Worm (Caenorhabditis elegans) whole organism, late embryonic: ENCODE measurements around the gene best-6.

Experiments
- C38D4.7 ChIP-seq: fragments of 200-800 bp; sonication (Bioruptor generic); optimal IDR thresholded peaks from 2 replicates; lab custom pipeline; 2018; ENCODE audit warnings: mild to moderate bottlenecking, missing genetic modification characterization, moderate library complexity, missing compliant biosample characterization
- K09A11.1 ChIP-seq: sonication (generic microtip); optimal IDR thresholded peaks from 2 replicates; lab custom pipeline; 2017; ENCODE audit warnings: antibody characterized with exemption, mild to moderate bottlenecking, missing genetic modification characterization, missing compliant biosample characterization; ENCODE audit not compliant: insufficient read depth
- T23F11.4 ChIP-seq: fragments of 200-800 bp; sonication (Bioruptor generic); optimal IDR thresholded peaks from 2 replicates; lab custom pipeline; 2018; ENCODE audit warnings: mild to moderate bottlenecking, missing genetic modification characterization, missing compliant biosample characterization
- ahr-1 ChIP-seq: sonication (generic microtip); optimal IDR thresholded peaks from 2 replicates; lab custom pipeline; 2016; ENCODE audit warnings: missing genetic modification characterization, missing compliant biosample characterization
- ama-1 ChIP-seq: fragments of 150-350 bp; optimal IDR thresholded peaks from 2 replicates; lab custom pipeline; 2014
- ceh-14 ChIP-seq: sonication (generic microtip); optimal IDR thresholded peaks from 2 replicates; lab custom pipeline; 2016; ENCODE audit warnings: missing genotype, missing genetic modification characterization, missing compliant biosample characterization
- ceh-18 ChIP-seq: sonication (generic microtip); optimal IDR thresholded peaks from 2 replicates; lab custom pipeline; 2016; ENCODE audit warnings: missing genetic modification characterization, missing compliant biosample characterization
- ceh-19 ChIP-seq: fragments of 200-800 bp; sonication (Bioruptor generic); optimal IDR thresholded peaks from 2 replicates; lab custom pipeline; 2018; ENCODE audit warnings: mild to moderate bottlenecking, missing genetic modification characterization, missing compliant biosample characterization
- ceh-2 ChIP-seq: sonication (generic microtip); optimal IDR thresholded peaks from 2 replicates; lab custom pipeline; 2016; ENCODE audit warnings: missing genotype, missing genetic modification characterization, missing compliant biosample characterization
- ceh-22 ChIP-seq: sonication (generic microtip); optimal IDR thresholded peaks from 2 replicates; lab custom pipeline; 2017; ENCODE audit warnings: missing biosample characterization, missing genetic modification characterization
- ceh-30 ChIP-seq: fragments of 150-350 bp; optimal IDR thresholded peaks from 2 replicates; lab custom pipeline; 2014; ENCODE audit warnings: missing biosample characterization, missing genetic modification characterization
- ceh-31 ChIP-seq: sonication (generic microtip); optimal IDR thresholded peaks from 2 replicates; lab custom pipeline; 2016; ENCODE audit warnings: missing genetic modification characterization, missing compliant biosample characterization
- ceh-45 ChIP-seq: fragments of 200-800 bp; sonication (Bioruptor generic); IDR thresholded peaks from 2 replicates; pipeline ENCODE4 v1.3.6; 2022; ENCODE audit warnings: missing genetic modification reagents, missing genetic modification characterization, missing compliant biosample characterization
- ceh-48 ChIP-seq: sonication (generic microtip); optimal IDR thresholded peaks from 2 replicates; lab custom pipeline; 2016; ENCODE audit warnings: missing genetic modification characterization, inconsistent platforms, missing compliant biosample characterization
- ceh-9 ChIP-seq: sonication (generic microtip); optimal IDR thresholded peaks from 2 replicates; lab custom pipeline; 2016; ENCODE audit warnings: mild to moderate bottlenecking, missing genetic modification characterization, inconsistent platforms, missing compliant biosample characterization
- dmd-4 ChIP-seq: sonication (generic microtip); optimal IDR thresholded peaks from 2 replicates; lab custom pipeline; 2016; ENCODE audit warnings: borderline replicate concordance, missing genetic modification characterization, missing compliant biosample characterization
- dve-1 ChIP-seq: sonication (generic microtip); optimal IDR thresholded peaks from 2 replicates; lab custom pipeline; 2017; ENCODE audit warnings: antibody characterized with exemption, mild to moderate bottlenecking, missing genetic modification characterization, missing compliant biosample characterization
- elt-4 ChIP-seq: sonication (generic microtip); optimal IDR thresholded peaks from 2 replicates; lab custom pipeline; 2016; ENCODE audit warnings: missing genetic modification characterization, missing compliant biosample characterization
- ets-4 ChIP-seq: sonication (generic microtip); optimal IDR thresholded peaks from 2 replicates; lab custom pipeline; 2016; ENCODE audit warnings: missing genetic modification characterization, missing compliant biosample characterization
- fkh-10 ChIP-seq: fragments of 150-350 bp; optimal IDR thresholded peaks from 2 replicates; lab custom pipeline; 2014; ENCODE audit warnings: missing biosample characterization, missing genetic modification reagents, missing genetic modification characterization
- hlh-15 ChIP-seq: sonication (generic microtip); optimal IDR thresholded peaks from 2 replicates; lab custom pipeline; 2016; ENCODE audit warnings: missing genetic modification characterization, missing compliant biosample characterization
- hlh-30 ChIP-seq: sonication (generic microtip); optimal IDR thresholded peaks from 2 replicates; lab custom pipeline; 2017; ENCODE audit warnings: antibody characterized with exemption, missing genetic modification characterization, missing compliant biosample characterization; ENCODE audit not compliant: insufficient read depth
- hlh-8 ChIP-seq: sonication (generic microtip); optimal IDR thresholded peaks from 2 replicates; lab custom pipeline; 2016; ENCODE audit warnings: missing genotype, missing genetic modification characterization, missing compliant biosample characterization
- madf-2 ChIP-seq: sonication (generic microtip); optimal IDR thresholded peaks from 2 replicates; lab custom pipeline; 2017; ENCODE audit warnings: missing genetic modification characterization, missing compliant biosample characterization
- npax-4 ChIP-seq: sonication (generic microtip); optimal IDR thresholded peaks from 2 replicates; lab custom pipeline; 2016; ENCODE audit warnings: missing genetic modification characterization, missing compliant biosample characterization
- pha-2 ChIP-seq: sonication (generic microtip); optimal IDR thresholded peaks from 2 replicates; lab custom pipeline; 2017; ENCODE audit warnings: mild to moderate bottlenecking, missing genetic modification characterization, missing compliant biosample characterization
- pqm-1 ChIP-seq: sonication (generic microtip); optimal IDR thresholded peaks from 2 replicates; lab custom pipeline; 2016; ENCODE audit warnings: missing genetic modification characterization, missing compliant biosample characterization
- ref-2 ChIP-seq: sonication (generic microtip); optimal IDR thresholded peaks from 2 replicates; lab custom pipeline; 2016; ENCODE audit warnings: missing genetic modification characterization, missing compliant biosample characterization
- rnt-1 ChIP-seq: sonication (generic microtip); optimal IDR thresholded peaks from 2 replicates; lab custom pipeline; 2016; ENCODE audit warnings: missing genetic modification characterization, missing compliant biosample characterization
- sdc-2 ChIP-seq: sonication (generic microtip); optimal IDR thresholded peaks from 2 replicates; lab custom pipeline; 2016; ENCODE audit warnings: missing genotype, missing genetic modification characterization, missing compliant biosample characterization
- sox-4 ChIP-seq: sonication (generic microtip); optimal IDR thresholded peaks from 2 replicates; lab custom pipeline; 2017; ENCODE audit warnings: mild to moderate bottlenecking, missing genetic modification characterization, inconsistent platforms, missing compliant biosample characterization

The best-6 gene

DNA sequence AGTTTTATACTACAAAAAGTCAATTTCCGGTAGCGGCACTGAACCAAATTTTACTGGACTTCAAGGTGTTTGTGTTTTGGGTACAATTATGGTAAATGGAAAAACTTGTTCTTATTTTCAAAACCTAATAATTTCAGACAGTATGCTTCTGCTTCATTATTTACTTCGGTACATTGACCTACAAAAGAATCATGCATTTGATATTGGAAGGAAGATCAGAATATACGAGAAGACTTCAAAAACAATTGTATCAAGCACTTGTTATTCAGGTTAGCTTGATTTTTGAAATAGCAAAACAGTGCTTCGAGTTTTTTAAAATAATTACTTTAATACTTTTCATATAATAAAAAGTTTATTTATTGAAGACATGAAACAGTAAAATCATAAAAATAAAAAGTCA lies 35.8 kb downstream of the best-6 start:
- no peak for TF ChIP-seq T23F11.4 (GFP tag; lab: Kevin White, UChicago)
- TF ChIP-seq dmd-4: no peak
- TF ChIP-seq ets-4 (tag; lab: Kevin White, UChicago): no peak
- no peak for TF ChIP-seq ceh-2 (tag; lab: Kevin White, UChicago)

DNA sequence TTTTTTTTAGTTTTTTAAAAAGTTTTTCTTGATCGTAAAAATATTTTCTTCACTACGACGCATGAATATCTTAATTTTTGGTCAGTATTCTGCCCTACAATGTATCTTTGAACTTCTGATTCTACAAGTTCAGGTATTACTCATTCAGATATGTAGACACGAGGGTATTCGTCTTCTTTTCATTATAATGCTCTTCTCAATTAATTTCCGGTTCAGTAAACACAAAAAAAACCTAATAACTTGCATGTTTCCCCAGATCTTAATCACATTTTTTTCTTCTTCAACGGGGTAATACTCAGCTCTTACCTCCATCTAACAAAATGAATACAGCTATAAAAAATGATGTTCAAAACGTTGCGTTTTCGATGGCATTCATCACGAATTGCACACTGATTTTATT lies 36.8 kb downstream of the best-6 start, which contains the start of gene str-162:
TSS of gene str-162 (plus strand) at position 301 of the 400 bp plus-strand sequence.
- TF ChIP-seq pqm-1 (tag; lab: Kevin White, UChicago) (no peak), fkh-10 (GFP tag; lab: Kevin White, UChicago) (no peak)

DNA sequence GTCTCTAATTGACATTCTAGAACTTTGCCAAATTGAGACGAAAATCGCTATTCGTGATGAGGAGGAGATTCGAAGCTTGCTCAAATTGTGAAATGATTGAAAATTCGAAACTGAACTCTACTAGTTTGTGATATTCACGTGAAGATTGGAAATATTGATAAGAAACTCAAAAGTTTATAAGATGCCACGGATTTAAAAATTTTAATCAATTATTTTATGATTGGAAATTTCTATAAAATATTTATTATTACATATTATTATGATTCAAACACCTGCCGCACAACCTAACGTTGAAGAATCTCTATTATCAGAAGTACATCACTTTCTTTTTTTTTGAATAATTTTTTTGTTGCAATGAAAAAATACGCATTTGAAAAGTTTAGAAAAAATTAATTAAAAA lies 40.3 kb downstream of the best-6 start, which contains the start of gene E03H12.7:
TSS of gene E03H12.7 (minus strand) at position 101 of the 400 bp plus-strand sequence.
- TF ChIP-seq elt-4 (no peak), K09A11.1 (no peak), ceh-2 (tag; lab: Kevin White, UChicago) (no peak), C38D4.7 (GFP tag; lab: Kevin White, UChicago) (no peak), T23F11.4 (GFP tag; lab: Kevin White, UChicago) (no peak), ceh-30 (tag; lab: Kevin White, UChicago) (no peak), ceh-31 (tag; lab: Kevin White, UChicago) (no peak), hlh-8 (tag; lab: Kevin White, UChicago) (no peak), ets-4 (tag; lab: Kevin White, UChicago) (no peak), ceh-14 (tag; lab: Kevin White, UChicago) (no peak), dmd-4 (no peak), hlh-15 (no peak), pqm-1 (tag; lab: Kevin White, UChicago) (no peak), ceh-22 (no peak), sdc-2 (tag; lab: Kevin White, UChicago) (no peak), rnt-1 (tag; lab: Kevin White, UChicago) (no peak)

- TF ChIP-seq ceh-48 (tag; lab: Kevin White, UChicago): no peak
- TF ChIP-seq, all 69 proteins: peak for 0
Measured at ce11 chrIV:4986246-4986645, 42.6 kb downstream of the best-6 start, which contains the start of gene clec-177. Gene clec-177, plus strand, starts transcription at chrIV:4986546.

ce11 chrIV:4983746-4984145 lies 45.1 kb downstream of the best-6 start, which contains the start of gene clec-176:
Gene clec-176, plus strand, starts transcription at chrIV:4984046.
- TF ChIP-seq ets-4 (tag; lab: Kevin White, UChicago): no peak

ce11 chrIV:4982477-4982876 lies 46.4 kb downstream of the best-6 start, which contains the start of gene E03H12.4:
Gene E03H12.4, plus strand, starts transcription at chrIV:4982596.
- TF ChIP-seq ceh-45 (GFP tag; lab: Robert Waterston, UW) (no peak), ahr-1 (no peak), madf-2 (no peak), ceh-9 (tag; lab: Kevin White, UChicago) (no peak), K09A11.1 (no peak), rnt-1 (tag; lab: Kevin White, UChicago) (no peak), npax-4 (no peak), ama-1 (no peak), pha-2 (tag; lab: Kevin White, UChicago) (no peak), ceh-18 (tag; lab: Kevin White, UChicago) (no peak), dve-1 (tag; lab: Kevin White, UChicago) (no peak), hlh-30 (tag; lab: Kevin White, UChicago) (no peak), sox-4 (tag; lab: Kevin White, UChicago) (no peak), ceh-19 (GFP tag; lab: Kevin White, UChicago) (no peak)
- TF ChIP-seq, all 69 proteins: peak for 0

ce11 chrIV:4981027-4981426 lies 47.9 kb downstream of the best-6 start, which contains the start of gene srz-24:
Gene srz-24, minus strand, starts transcription at chrIV:4981127.
- no peak for TF ChIP-seq ref-2 (tag; lab: Kevin White, UChicago)
- TF ChIP-seq C38D4.7 (GFP tag; lab: Kevin White, UChicago): no peak
